Worm (Caenorhabditis elegans) whole organism, early embryonic: ENCODE results near the gene aat-6.

ENCODE experiments used
- F13C5.2 ChIP-seq: sonication (generic microtip); optimal IDR thresholded peaks from 2 replicates; lab custom pipeline; 2017; ENCODE audit warnings: mild to moderate bottlenecking, missing genetic modification characterization, inconsistent platforms, missing compliant biosample characterization
- aly-1 ChIP-seq: sonication (generic microtip); optimal IDR thresholded peaks from 2 replicates; lab custom pipeline; 2016; ENCODE audit warnings: missing genetic modification characterization, missing compliant biosample characterization
- ama-1 ChIP-seq: fragments of 150-350 bp; optimal IDR thresholded peaks from 2 replicates; lab custom pipeline; 2014
- ceh-13 ChIP-seq: fragments of 200-800 bp; sonication (Bioruptor generic); optimal IDR thresholded peaks from 2 replicates; lab custom pipeline; 2018; ENCODE audit warnings: mild to moderate bottlenecking, missing genetic modification characterization, missing compliant biosample characterization
- ceh-36 ChIP-seq: sonication (generic microtip); optimal IDR thresholded peaks from 2 replicates; lab custom pipeline; 2016; ENCODE audit warnings: missing genetic modification characterization, inconsistent platforms, missing compliant biosample characterization
- ets-7 ChIP-seq: sonication (generic microtip); optimal IDR thresholded peaks from 2 replicates; lab custom pipeline; 2016; ENCODE audit warnings: missing genotype, missing genetic modification characterization, missing compliant biosample characterization
- flt-1 ChIP-seq: fragments of 200-800 bp; sonication (Bioruptor generic); IDR thresholded peaks from 2 replicates; pipeline ENCODE4 v1.3.6; 2022; ENCODE audit warnings: missing genetic modification characterization, missing compliant biosample characterization
- hmg-4 ChIP-seq: fragments of 200-800 bp; sonication (Bioruptor generic); optimal IDR thresholded peaks from 2 replicates; lab custom pipeline; 2018; ENCODE audit warnings: mild to moderate bottlenecking, missing genetic modification characterization, missing compliant biosample characterization
- hnd-1 ChIP-seq: sonication (generic microtip); optimal IDR thresholded peaks from 2 replicates; lab custom pipeline; 2016; ENCODE audit warnings: missing genetic modification characterization, missing compliant biosample characterization
- pes-1 ChIP-seq: fragments of 200-800 bp; sonication (Bioruptor generic); IDR thresholded peaks from 2 replicates; pipeline ENCODE4 v1.3.6; 2022; ENCODE audit warnings: missing genetic modification reagents, missing genetic modification characterization, missing compliant biosample characterization
- scrt-1 ChIP-seq: fragments of 200-800 bp; sonication (Bioruptor generic); IDR thresholded peaks from 2 replicates; pipeline ENCODE4 v1.3.6; 2022; ENCODE audit warnings: missing genetic modification characterization, missing compliant biosample characterization
- tbx-11 ChIP-seq: fragments of 200-800 bp; sonication (Bioruptor generic); IDR thresholded peaks from 2 replicates; pipeline ENCODE4 v1.3.6; 2022; ENCODE audit warnings: missing genetic modification characterization, missing compliant biosample characterization
- tra-4 ChIP-seq: sonication (generic microtip); optimal IDR thresholded peaks from 2 replicates; lab custom pipeline; 2017; ENCODE audit warnings: missing genetic modification characterization, missing compliant biosample characterization

DNA sequence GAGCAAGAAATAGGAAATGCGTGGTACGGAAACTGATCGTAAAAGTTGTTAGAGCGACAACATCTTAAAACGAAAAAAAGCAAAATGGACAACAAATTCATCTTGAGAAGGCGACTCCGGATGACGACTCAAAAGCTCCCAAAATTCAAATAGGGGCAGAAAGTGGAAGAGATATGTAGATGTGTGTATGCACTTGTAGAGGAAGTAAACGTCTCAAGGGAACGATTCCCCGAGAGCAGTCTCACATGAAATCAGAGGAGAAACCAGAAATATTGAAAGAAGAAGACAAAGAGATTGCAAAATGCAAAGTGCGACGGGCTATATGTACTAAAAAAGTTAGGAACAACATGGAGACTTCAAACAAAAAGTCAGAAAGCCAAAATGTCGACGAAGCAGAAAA, 27.0 kb downstream of the aat-6 start, which contains the start of gene F57B7.2:
- TF ChIP-seq ama-1 (lab: Kevin White, UChicago) (no peak), hmg-4 (GFP tag; lab: Kevin White, UChicago) (no peak), ceh-13 (GFP tag; lab: Kevin White, UChicago) (no peak), tra-4 (no peak), tbx-11 (no peak), ceh-36 (tag; lab: Kevin White, UChicago) (no peak), hnd-1 (tag; lab: Kevin White, UChicago) (no peak), pes-1 (GFP tag; lab: Robert Waterston, UW) (no peak), scrt-1 (GFP tag; lab: Robert Waterston, UW) (no peak), flt-1 (GFP tag; lab: Robert Waterston, UW) (no peak), ets-7 (tag; lab: Kevin White, UChicago) (no peak), F13C5.2 (tag; lab: Kevin White, UChicago) (no peak), aly-1 (tag; lab: Kevin White, UChicago) (no peak)
